Worm (Caenorhabditis elegans) whole organism, L3 larva: ENCODE measurements around the gene nap-1.
"Not testable (repeated sequence)": the region's sequence is repeated elsewhere in the genome, so short reads cannot be mapped to it uniquely, and the experiment has no call there.

ENCODE experiments used
- R02D3.7 ChIP-seq: fragments of 150-350 bp; optimal IDR thresholded peaks from 2 replicates; lab custom pipeline; 2014; ENCODE audit warnings: missing biosample characterization, missing genetic modification characterization
- ama-1 ChIP-seq: fragments of 150-350 bp; optimal IDR thresholded peaks from 2 replicates; lab custom pipeline; 2018
- ceh-28 ChIP-seq: fragments of 150-350 bp; optimal IDR thresholded peaks from 2 replicates; lab custom pipeline; 2014; ENCODE audit warnings: missing biosample characterization, missing genetic modification reagents, missing genetic modification characterization
- ceh-82 ChIP-seq: fragments of 150-350 bp; optimal IDR thresholded peaks from 2 replicates; lab custom pipeline; 2014; ENCODE audit warnings: missing biosample characterization, missing genetic modification characterization
- daf-12 ChIP-seq: fragments of 150-350 bp; optimal IDR thresholded peaks from 2 replicates; lab custom pipeline; 2014; ENCODE audit warnings: missing biosample characterization, missing genetic modification reagents, missing genetic modification characterization
- egl-27 ChIP-seq: sonication (generic microtip); optimal IDR thresholded peaks from 4 replicates; lab custom pipeline; 2017; ENCODE audit warnings: missing biosample characterization, missing genetic modification reagents, missing genetic modification characterization
- elt-2 ChIP-seq: sonication (generic microtip); optimal IDR thresholded peaks from 2 replicates; lab custom pipeline; 2016; ENCODE audit warnings: missing genetic modification reagents, mild to moderate bottlenecking, missing genetic modification characterization, missing compliant biosample characterization
- fkh-10 ChIP-seq: sonication (generic microtip); optimal IDR thresholded peaks from 2 replicates; lab custom pipeline; 2017; ENCODE audit warnings: missing biosample characterization, missing genetic modification reagents, missing genetic modification characterization
- lin-15B ChIP-seq: fragments of 150-350 bp; optimal IDR thresholded peaks from 2 replicates; lab custom pipeline; 2014; ENCODE audit warnings: missing biosample characterization, missing genetic modification characterization
- lin-39 ChIP-seq: fragments of 150-350 bp; optimal IDR thresholded peaks from 2 replicates; lab custom pipeline; 2018; ENCODE audit warnings: missing biosample characterization, missing genetic modification reagents, missing genetic modification characterization
- mdl-1 ChIP-seq: fragments of 150-350 bp; optimal IDR thresholded peaks from 2 replicates; lab custom pipeline; 2014; ENCODE audit warnings: missing biosample characterization, missing genetic modification characterization
- nfya-1 ChIP-seq: sonication (generic microtip); optimal IDR thresholded peaks from 2 replicates; lab custom pipeline; 2017; ENCODE audit warnings: missing genetic modification characterization, mild to moderate bottlenecking, missing compliant biosample characterization, antibody characterized with exemption, moderate library complexity; ENCODE audit not compliant: insufficient read depth
- nhr-12 ChIP-seq: fragments of 150-350 bp; optimal IDR thresholded peaks from 2 replicates; lab custom pipeline; 2014; ENCODE audit warnings: missing biosample characterization, missing genetic modification characterization
- nhr-23 ChIP-seq: fragments of 150-350 bp; optimal IDR thresholded peaks from 2 replicates; lab custom pipeline; 2014; ENCODE audit warnings: missing biosample characterization, missing genetic modification reagents, missing genetic modification characterization
- nhr-237 ChIP-seq: fragments of 150-350 bp; optimal IDR thresholded peaks from 2 replicates; lab custom pipeline; 2014; ENCODE audit warnings: missing biosample characterization, missing genetic modification characterization
- nhr-25 ChIP-seq: sonication (generic microtip); optimal IDR thresholded peaks from 2 replicates; lab custom pipeline; 2017; ENCODE audit warnings: missing biosample characterization, missing genetic modification characterization
- nhr-28 ChIP-seq: fragments of 150-350 bp; optimal IDR thresholded peaks from 2 replicates; lab custom pipeline; 2014; ENCODE audit warnings: missing biosample characterization, missing genetic modification characterization
- nhr-43 ChIP-seq: sonication (generic microtip); optimal IDR thresholded peaks from 2 replicates; lab custom pipeline; 2016; ENCODE audit warnings: mild to moderate bottlenecking, missing genetic modification characterization, missing compliant biosample characterization; ENCODE audit not compliant: poor library complexity, severe bottlenecking
- nhr-77 ChIP-seq: fragments of 150-350 bp; optimal IDR thresholded peaks from 2 replicates; lab custom pipeline; 2014; ENCODE audit warnings: missing biosample characterization, missing genetic modification characterization
- pha-4 ChIP-seq: fragments of 150-350 bp; optimal IDR thresholded peaks from 2 replicates; lab custom pipeline; 2014; ENCODE audit warnings: missing biosample characterization, missing genetic modification reagents, missing genetic modification characterization
- pqm-1 ChIP-seq: fragments of 150-350 bp; optimal IDR thresholded peaks from 2 replicates; lab custom pipeline; 2017; ENCODE audit warnings: missing biosample characterization, missing genetic modification characterization, inconsistent platforms
- sea-2 ChIP-seq: fragments of 150-350 bp; sonication (generic microtip); optimal IDR thresholded peaks from 4 replicates; lab custom pipeline; 2014; ENCODE audit warnings: missing biosample characterization, missing genetic modification reagents, missing genetic modification characterization
- snpc-4 ChIP-seq: fragments of 150-350 bp; optimal IDR thresholded peaks from 2 replicates; lab custom pipeline; 2014; ENCODE audit warnings: missing biosample characterization, missing genetic modification characterization
- unc-39 ChIP-seq: sonication (generic microtip); optimal IDR thresholded peaks from 4 replicates; lab custom pipeline; 2017; ENCODE audit warnings: missing biosample characterization, missing genetic modification characterization
- zag-1 ChIP-seq: fragments of 150-350 bp; optimal IDR thresholded peaks from 2 replicates; lab custom pipeline; 2014; ENCODE audit warnings: missing biosample characterization, missing genetic modification characterization
- ztf-4 ChIP-seq: fragments of 150-350 bp; optimal IDR thresholded peaks from 2 replicates; lab custom pipeline; 2014; ENCODE audit warnings: missing biosample characterization, missing genetic modification characterization

The nap-1 gene

DNA sequence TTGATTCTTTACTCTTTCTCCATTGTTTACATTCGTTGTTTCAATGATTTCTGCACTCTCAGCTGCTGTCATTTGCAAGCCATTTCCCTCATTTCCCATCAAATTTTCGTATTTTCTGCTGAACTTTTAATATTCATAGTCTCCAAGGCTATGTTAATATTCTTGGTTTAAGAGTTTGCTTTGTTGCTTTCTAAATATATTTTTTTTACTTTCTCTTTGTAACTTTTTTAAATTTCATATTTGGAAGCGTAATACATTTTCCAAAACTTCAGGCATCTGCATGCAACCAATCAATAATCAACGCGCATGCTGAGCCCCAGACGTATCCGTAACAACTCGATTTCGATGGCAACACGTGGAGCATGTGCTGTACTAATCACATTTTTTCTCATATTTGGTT lies 18.3 kb downstream of the nap-1 start, which contains the start of gene sqv-1:
Gene sqv-1 (plus strand): TSS at position 301 of the 400 bp plus-strand sequence.
- TF ChIP-seq pha-4 (tag; lab: Kevin White, UChicago) (peak; percentile 41), sea-2 (no peak), ztf-4 (no peak)
- TF ChIP-seq, all 47 proteins: peak for 1

DNA sequence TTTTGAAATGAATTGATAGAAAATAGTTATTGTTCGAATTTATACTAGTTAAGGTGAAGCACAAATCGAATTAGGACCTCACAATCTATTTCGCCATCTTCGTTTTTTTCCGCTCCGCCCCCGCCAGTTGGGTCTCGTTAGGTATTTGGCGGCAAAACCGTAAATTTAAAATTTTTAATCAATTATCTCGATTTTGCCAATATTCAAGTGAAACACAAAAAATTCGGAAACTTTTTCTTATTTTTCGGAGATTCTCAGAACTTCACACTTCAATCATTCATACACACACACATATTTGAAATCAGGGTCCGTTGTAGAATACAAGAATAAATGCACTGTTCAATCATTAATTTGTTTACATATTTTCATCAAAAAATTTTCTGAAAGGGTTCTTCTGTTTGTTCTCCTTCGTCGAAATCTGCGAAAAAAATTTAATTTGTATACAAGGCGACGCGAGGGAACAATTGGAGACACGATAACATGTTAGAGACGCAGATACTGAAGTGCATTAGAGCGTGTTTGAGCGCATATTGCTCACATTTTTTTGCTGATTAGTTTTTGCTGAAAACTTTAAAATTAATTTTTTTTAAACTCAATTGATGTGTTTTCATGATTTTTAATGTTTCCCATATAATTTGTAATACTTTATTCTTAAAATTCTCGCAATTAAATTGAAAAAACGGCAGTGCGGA lies 19.3 kb downstream of the nap-1 start, which contains the start of gene D2096.5:
Gene D2096.5 (minus strand): TSS at position 51 of the 692 bp plus-strand sequence.
- TF ChIP-seq pqm-1 (tag; lab: Kevin White, UChicago) (peak; percentile 29), nfya-1 (tag; lab: Kevin White, UChicago) (peak; percentile 31), lin-15B (tag; lab: Kevin White, UChicago) (peak; percentile 23), nhr-25 (tag; lab: Kevin White, UChicago) (no peak)

DNA sequence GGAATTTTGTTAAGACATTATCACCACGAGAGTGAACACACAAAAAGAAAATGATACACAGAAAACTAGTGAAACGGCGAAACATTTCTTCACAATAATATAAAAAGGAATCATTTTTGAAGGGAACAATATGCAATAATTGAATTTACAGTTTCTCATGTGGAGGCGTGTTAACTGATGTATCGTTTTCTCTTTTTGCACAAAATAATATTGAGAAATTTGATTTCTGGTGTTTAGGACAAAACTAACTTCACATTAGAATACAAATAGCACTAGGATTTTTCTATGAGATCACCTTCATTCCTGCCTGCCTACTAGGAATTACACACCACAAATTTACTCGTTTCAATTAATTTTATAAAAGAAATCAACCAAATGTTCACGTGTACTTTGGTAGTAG lies 20.6 kb downstream of the nap-1 start, which contains the start of gene D2096.13:
Gene D2096.13 (minus strand): TSS at position 101 of the 400 bp plus-strand sequence.
- TF ChIP-seq nfya-1 (tag; lab: Kevin White, UChicago) (no peak), ama-1 (no peak), nhr-23 (tag; lab: Kevin White, UChicago) (no peak), daf-12 (tag; lab: Kevin White, UChicago) (no peak), nhr-28 (tag; lab: Kevin White, UChicago) (no peak), lin-39 (tag; lab: Kevin White, UChicago) (no peak), mdl-1 (tag; lab: Kevin White, UChicago) (no peak), R02D3.7 (tag; lab: Kevin White, UChicago) (no peak)

DNA sequence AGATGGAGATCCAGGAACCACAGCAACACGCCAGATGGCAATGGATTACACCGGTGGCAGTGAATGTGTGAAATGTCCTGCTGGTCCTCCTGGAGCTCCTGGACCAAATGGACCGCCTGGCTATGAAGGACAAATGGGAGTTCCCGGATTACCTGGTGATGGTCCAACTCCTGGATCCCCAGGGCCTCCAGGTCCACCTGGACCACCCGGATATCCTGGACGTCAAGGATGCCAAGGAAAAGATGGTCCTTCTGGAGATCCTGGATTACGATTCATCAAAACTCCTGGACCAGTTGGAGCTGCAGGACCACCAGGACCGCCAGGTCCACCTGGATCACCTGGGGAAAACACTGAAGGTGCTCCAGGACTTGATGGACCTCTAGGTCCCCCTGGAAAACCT lies 21.8 kb downstream of the nap-1 start:
- TF ChIP-seq lin-15B (tag; lab: Kevin White, UChicago) (no peak), nhr-23 (tag; lab: Kevin White, UChicago) (no peak)

DNA sequence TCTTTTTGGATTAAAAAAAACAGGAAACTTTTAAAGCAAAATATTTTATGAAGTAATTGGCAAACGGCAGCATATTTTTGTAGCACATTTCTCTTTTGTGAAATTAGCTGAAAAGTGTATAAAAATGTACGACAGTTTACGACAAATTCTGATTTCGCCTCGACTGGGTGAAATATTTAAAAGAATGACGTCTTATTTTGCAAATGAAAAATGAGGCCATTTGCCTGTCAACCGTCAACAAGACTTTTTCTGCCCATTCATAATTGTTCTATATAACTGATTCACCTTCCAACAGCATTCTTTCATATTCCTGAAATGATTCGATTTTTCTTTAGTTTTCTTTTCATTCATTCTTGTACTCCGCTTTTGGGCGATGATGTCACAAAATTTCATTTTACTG lies 23.5 kb downstream of the nap-1 start, which contains the start of the genes F17E9.2 and col-116:
Gene F17E9.2 (plus strand): TSS at position 301 of the 400 bp plus-strand sequence.
Gene col-116 (plus strand): TSS at position 315 of the 400 bp plus-strand sequence.
- TF ChIP-seq elt-2 (no peak), lin-39 (tag; lab: Kevin White, UChicago) (no peak), ceh-82 (tag; lab: Kevin White, UChicago) (no peak), pqm-1 (tag; lab: Kevin White, UChicago) (no peak), nhr-12 (tag; lab: Kevin White, UChicago) (no peak), nhr-43 (tag; lab: Kevin White, UChicago) (no peak), daf-12 (tag; lab: Kevin White, UChicago) (no peak), nhr-237 (tag; lab: Kevin White, UChicago) (no peak), snpc-4 (tag; lab: Kevin White, UChicago) (no peak), ceh-28 (tag; lab: Kevin White, UChicago) (no peak), ama-1 (no peak), pha-4 (tag; lab: Kevin White, UChicago) (no peak), unc-39 (tag; lab: Kevin White, UChicago) (no peak)

DNA sequence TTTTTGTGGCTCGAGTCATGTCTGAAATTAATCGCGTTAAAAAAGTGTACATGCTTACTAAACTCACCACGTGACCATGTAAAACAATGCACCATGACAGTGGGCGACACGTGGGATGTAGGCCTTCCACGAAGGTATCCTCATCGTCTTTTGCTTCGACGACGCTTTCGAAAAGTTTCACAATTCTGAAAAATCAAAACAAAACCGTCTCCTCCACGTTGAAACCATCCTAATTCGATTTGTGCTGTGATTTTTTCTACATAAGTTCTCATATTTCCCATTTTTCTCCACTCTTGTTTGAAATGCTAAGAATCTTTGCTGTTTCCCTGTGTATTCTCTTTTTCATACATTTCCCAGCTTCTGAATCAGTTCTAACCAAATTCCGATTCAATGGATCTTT lies 24.5 kb downstream of the nap-1 start, which contains the start of gene F17E9.3:
Gene F17E9.3 (plus strand): TSS at position 301 of the 400 bp plus-strand sequence.
- TF ChIP-seq egl-27 (tag; lab: Kevin White, UChicago), result no peak

DNA sequence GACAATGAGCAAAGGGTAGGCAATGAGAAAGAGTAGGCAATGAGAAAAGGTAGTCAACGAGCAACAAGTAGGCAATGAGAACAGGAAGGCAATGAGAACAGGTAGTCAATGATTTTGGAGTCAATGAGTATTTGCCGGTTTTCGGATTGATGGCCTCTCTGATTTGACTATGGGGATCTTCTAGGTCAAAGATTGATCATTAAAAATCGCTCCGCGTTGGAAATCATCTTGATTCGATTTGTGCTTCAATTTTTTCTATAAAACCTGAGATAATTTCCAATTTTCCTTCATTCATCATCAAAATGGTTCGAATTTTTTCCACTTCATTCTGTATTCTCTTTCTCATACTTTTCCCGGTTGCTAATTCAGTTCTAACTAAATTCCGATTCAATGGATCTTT lies 27.1 kb downstream of the nap-1 start, which contains the start of gene F17E9.16:
Gene F17E9.16 (plus strand): TSS at position 301 of the 400 bp plus-strand sequence.
- not testable (repeated sequence) for TF ChIP-seq zag-1 (tag; lab: Kevin White, UChicago); fkh-10 (GFP tag; lab: Kevin White, UChicago); nhr-77 (tag; lab: Kevin White, UChicago)
